Worm (Caenorhabditis elegans) whole organism, young adult: ENCODE data around the gene F08G12.1.

Experiments
- aptf-3 ChIP-seq: fragments of 200-800 bp; sonication (Bioruptor generic); IDR thresholded peaks from 2 replicates; pipeline ENCODE4 v1.3.6; 2022; ENCODE audit warnings: missing genetic modification characterization, missing compliant biosample characterization
- let-607 ChIP-seq, 2 experiments: fragments of 200-800 bp in 1 of 2; sonication (Bioruptor generic) in 1 of 2; sonication (generic microtip) in 1 of 2; optimal IDR thresholded peaks; 2 replicates each; lab custom pipeline; 2016 to 2018; ENCODE audit warnings: mild to moderate bottlenecking in 2 of 2, missing compliant biosample characterization in 2 of 2, missing genetic modification characterization in 2 of 2, moderate library complexity in 2 of 2, missing genotype in 1 of 2
- lsl-1 ChIP-seq: fragments of 200-800 bp; sonication (Bioruptor generic); optimal IDR thresholded peaks from 2 replicates; lab custom pipeline; 2018; ENCODE audit warnings: mild to moderate bottlenecking, missing genetic modification characterization, moderate library complexity, missing compliant biosample characterization
- nfya-1 ChIP-seq: sonication (generic microtip); optimal IDR thresholded peaks from 2 replicates; lab custom pipeline; 2017; ENCODE audit warnings: antibody characterized with exemption, missing compliant biosample characterization, missing genetic modification characterization, borderline replicate concordance; ENCODE audit not compliant: insufficient read depth
- rec-8 ChIP-seq, 2 experiments: sonication (generic microtip); optimal IDR thresholded peaks; 2 replicates each; lab custom pipeline; 2016; ENCODE audit warnings: mild to moderate bottlenecking in 2 of 2, missing genetic modification characterization in 2 of 2, missing genetic modification reagents in 2 of 2, missing genotype in 2 of 2, missing biosample characterization in 1 of 2, missing compliant biosample characterization in 1 of 2, moderate library complexity in 1 of 2
- snpc-4 ChIP-seq, 5 experiments: fragments of 150-350 bp in 1 of 5; sonication (generic microtip) in 4 of 5; optimal IDR thresholded peaks; 2 replicates each; lab custom pipeline; 2014 to 2018; ENCODE audit warnings: missing genetic modification characterization in 5 of 5, missing biosample characterization in 3 of 5, antibody characterized with exemption in 2 of 5, mild to moderate bottlenecking in 2 of 5, missing compliant biosample characterization in 2 of 5, missing genotype in 2 of 5, moderate library complexity in 2 of 5, missing genetic modification reagents in 1 of 5
- tlf-1 ChIP-seq: fragments of 200-800 bp; sonication (Bioruptor generic); optimal IDR thresholded peaks from 2 replicates; lab custom pipeline; 2018; ENCODE audit warnings: mild to moderate bottlenecking, missing genetic modification characterization, missing compliant biosample characterization
- unc-130 ChIP-seq: sonication (generic microtip); optimal IDR thresholded peaks from 2 replicates; lab custom pipeline; 2016; ENCODE audit warnings: missing genetic modification reagents, missing genetic modification characterization, missing compliant biosample characterization
- ztf-3 ChIP-seq: fragments of 200-800 bp; sonication (Bioruptor generic); optimal IDR thresholded peaks from 2 replicates; lab custom pipeline; 2018; ENCODE audit warnings: mild to moderate bottlenecking, missing genetic modification characterization, missing compliant biosample characterization

ce11 chrX:11289925-11290324, 15.7 kb downstream of the F08G12.1 start:
- no peak for TF ChIP-seq nfya-1 (tag; lab: Kevin White, UChicago)
- TF ChIP-seq aptf-3 (GFP tag; lab: Robert Waterston, UW), result no peak
- no peak for TF ChIP-seq lsl-1 (GFP tag; lab: Kevin White, UChicago)
- no peak for TF ChIP-seq let-607 (tag; optimal IDR thresholded peaks at IDR 0.05; lab: Kevin White, UChicago)
- TF ChIP-seq snpc-4 (GFP tag; optimal IDR thresholded peaks at IDR 0.05; lab: Kevin White, UChicago), result no peak
- no peak for TF ChIP-seq snpc-4 (tag; optimal IDR thresholded peaks at IDR 0.05; lab: Kevin White, UChicago)
- no peak for TF ChIP-seq tlf-1 (GFP tag; lab: Kevin White, UChicago)
- TF ChIP-seq unc-130 (GFP tag; lab: Kevin White, UChicago), result no peak
- TF ChIP-seq rec-8 (tag; optimal IDR thresholded peaks at IDR 0.05; lab: Kevin White, UChicago), result no peak
- no peak for TF ChIP-seq ztf-3
